Worm (Caenorhabditis elegans): ENCODE results near the gene madd-2.

ce11 chrV:1179279-1179678, 56.0 kb downstream of the madd-2 start, which contains the start of gene F25A2.1:
- TF ChIP-seq nhr-11 (tag; optimal IDR thresholded peaks at IDR 0.05) (no peak), lsy-2 (tag; optimal IDR thresholded peaks at IDR 0.05) (no peak), unc-62 (GFP tag; optimal IDR thresholded peaks at IDR 0.05) (no peak), ceh-82 (tag; optimal IDR thresholded peaks at IDR 0.05) (no peak), nhr-77 (tag; optimal IDR thresholded peaks at IDR 0.05) (no peak), unc-55 (GFP tag; optimal IDR thresholded peaks at IDR 0.05) (no peak), nhr-25 (tag; optimal IDR thresholded peaks at IDR 0.05) (no peak), ztf-11 (tag; optimal IDR thresholded peaks at IDR 0.05) (no peak), mdl-1 (tag; optimal IDR thresholded peaks at IDR 0.05) (no peak), lin-39 (tag; optimal IDR thresholded peaks at IDR 0.05) (no peak), dmd-4 (tag; optimal IDR thresholded peaks at IDR 0.05) (no peak)

All from whole organism, L2 larva.